Worm (Caenorhabditis elegans): ENCODE measurements around the gene rpap-2.
A peak's percentile ranks its signal among the peaks of the same experiment; 100 is the strongest.

The rpap-2 gene

ce11 chrIII:8967639-8968038 lies at the start of gene rpap-2, which contains the start of gene bud-13:
rpap-2 (plus strand) TSS chrIII:8967967.
bud-13 (minus strand) TSS chrIII:8967727.
- no peak for TF ChIP-seq ceh-39 (tag; optimal IDR thresholded peaks at IDR 0.05)
- no peak for TF ChIP-seq hlh-1 (tag; optimal IDR thresholded peaks at IDR 0.05)
- TF ChIP-seq snpc-4 (tag; optimal IDR thresholded peaks at IDR 0.05): no peak
- TF ChIP-seq cnd-1 (tag; optimal IDR thresholded peaks at IDR 0.05): no peak
- TF ChIP-seq nhr-12 (tag; optimal IDR thresholded peaks at IDR 0.05): no peak
- no peak for TF ChIP-seq sem-2 (GFP tag; optimal IDR thresholded peaks at IDR 0.05)

ce11 chrIII:8919784-8920183 lies 48.0 kb upstream of the rpap-2 start, which contains the start of gene ZK637.15:
ZK637.15 (plus strand) TSS chrIII:8920084.
- TF ChIP-seq sem-2 (GFP tag; optimal IDR thresholded peaks at IDR 0.05) (no peak), sptf-1 (tag; optimal IDR thresholded peaks at IDR 0.05) (no peak), ceh-83 (GFP tag; optimal IDR thresholded peaks at IDR 0.05) (no peak), tbx-8 (GFP tag; optimal IDR thresholded peaks at IDR 0.05) (no peak), bed-3 (GFP tag; optimal IDR thresholded peaks at IDR 0.05) (no peak), unc-39 (tag; optimal IDR thresholded peaks at IDR 0.05) (no peak), lin-32 (GFP tag; optimal IDR thresholded peaks at IDR 0.05) (no peak), elt-3 (tag; optimal IDR thresholded peaks at IDR 0.05) (no peak), nhr-2 (tag; optimal IDR thresholded peaks at IDR 0.05) (no peak), mep-1 (tag; optimal IDR thresholded peaks at IDR 0.05) (no peak)

ce11 chrIII:8922061-8922460 lies 45.7 kb upstream of the rpap-2 start:
- no peak for TF ChIP-seq pha-4 (tag; optimal IDR thresholded peaks at IDR 0.05)
- peak; percentile 60 for TF ChIP-seq unc-62 (GFP tag; optimal IDR thresholded peaks at IDR 0.05)
- TF ChIP-seq hlh-1 (tag; optimal IDR thresholded peaks at IDR 0.05): peak; percentile 13
- TF ChIP-seq ceh-43 (GFP tag; optimal IDR thresholded peaks at IDR 0.05): no peak
- TF ChIP-seq nhr-237 (tag; optimal IDR thresholded peaks at IDR 0.05): peak; percentile 39
- peak; percentile 4 for TF ChIP-seq lsy-2 (tag; optimal IDR thresholded peaks at IDR 0.05)

ce11 chrIII:8923240-8923734 lies 44.5 kb upstream of the rpap-2 start, which contains the start of gene glb-1:
glb-1 (minus strand) TSS chrIII:8923290.
- TF ChIP-seq cnd-1 (tag; optimal IDR thresholded peaks at IDR 0.05) (no peak), nhr-76 (tag; optimal IDR thresholded peaks at IDR 0.05) (no peak), lin-32 (GFP tag; optimal IDR thresholded peaks at IDR 0.05) (no peak), unc-39 (tag; optimal IDR thresholded peaks at IDR 0.05) (no peak), snpc-4 (tag; optimal IDR thresholded peaks at IDR 0.05) (no peak), sem-2 (GFP tag; optimal IDR thresholded peaks at IDR 0.05) (no peak), blmp-1 (tag; optimal IDR thresholded peaks at IDR 0.05) (no peak), ztf-11 (tag; optimal IDR thresholded peaks at IDR 0.05) (no peak), ceh-83 (GFP tag; optimal IDR thresholded peaks at IDR 0.05) (no peak), drap-1 (GFP tag; optimal IDR thresholded peaks at IDR 0.05) (no peak), flh-1 (GFP tag; optimal IDR thresholded peaks at IDR 0.05) (no peak), sptf-1 (tag; optimal IDR thresholded peaks at IDR 0.05) (no peak), ces-1 (GFP tag; optimal IDR thresholded peaks at IDR 0.05) (no peak), mab-5 (tag; optimal IDR thresholded peaks at IDR 0.05) (no peak), nhr-28 (tag; optimal IDR thresholded peaks at IDR 0.05) (no peak), zip-8 (tag; optimal IDR thresholded peaks at IDR 0.05) (no peak), hlh-1 (tag; optimal IDR thresholded peaks at IDR 0.05) (no peak), bed-3 (GFP tag; optimal IDR thresholded peaks at IDR 0.05) (no peak), nhr-12 (tag; optimal IDR thresholded peaks at IDR 0.05) (no peak), unc-120 (tag; optimal IDR thresholded peaks at IDR 0.05; ENCODE audit: poor library complexity, severe bottlenecking) (no peak)

- TF ChIP-seq mls-2 (tag; optimal IDR thresholded peaks at IDR 0.05) (no peak), ztf-11 (tag; optimal IDR thresholded peaks at IDR 0.05) (no peak), cnd-1 (tag; optimal IDR thresholded peaks at IDR 0.05) (no peak), nhr-76 (tag; optimal IDR thresholded peaks at IDR 0.05) (no peak), sem-2 (GFP tag; optimal IDR thresholded peaks at IDR 0.05) (no peak), drap-1 (GFP tag; optimal IDR thresholded peaks at IDR 0.05) (no peak), mep-1 (tag; optimal IDR thresholded peaks at IDR 0.05) (no peak), flh-1 (GFP tag; optimal IDR thresholded peaks at IDR 0.05) (no peak), unc-62 (GFP tag; optimal IDR thresholded peaks at IDR 0.05) (no peak), elt-1 (tag; optimal IDR thresholded peaks at IDR 0.05; ENCODE audit: borderline replicate concordance, insufficient read depth) (no peak), nhr-237 (tag; optimal IDR thresholded peaks at IDR 0.05) (no peak), ceh-43 (GFP tag; optimal IDR thresholded peaks at IDR 0.05) (no peak), snpc-4 (tag; optimal IDR thresholded peaks at IDR 0.05) (no peak), tbx-8 (GFP tag; optimal IDR thresholded peaks at IDR 0.05) (no peak), zip-8 (tag; optimal IDR thresholded peaks at IDR 0.05) (no peak), hlh-1 (tag; optimal IDR thresholded peaks at IDR 0.05) (no peak)
Observed at ce11 chrIII:8923937-8924336, 43.8 kb upstream of the rpap-2 start, which contains the start of gene ZK637.12. ZK637.12 (plus strand) TSS chrIII:8924237.
